Fruit fly (Drosophila melanogaster) whole organism, adult: Measurements from ENCODE around the gene CG2617.

Experiments used
- CG11617 ChIP-seq: fragments of 200-800 bp; sonication (Bioruptor generic); optimal IDR thresholded peaks from 2 replicates; lab custom pipeline; 2017; ENCODE audit warnings: mild to moderate bottlenecking, missing biosample characterization, missing genetic modification reagents, missing genetic modification characterization
- CG12768 ChIP-seq: fragments of 200-800 bp; sonication (Bioruptor generic); optimal IDR thresholded peaks from 2 replicates; lab custom pipeline; 2017; ENCODE audit warnings: missing biosample characterization, missing genetic modification characterization, mild to moderate bottlenecking, moderate library complexity, missing genetic modification reagents
- CG14711 ChIP-seq: fragments of 200-800 bp; sonication (Bioruptor generic); optimal IDR thresholded peaks from 2 replicates; lab custom pipeline; 2018; ENCODE audit warnings: missing biosample characterization, mild to moderate bottlenecking, missing genetic modification characterization, moderate library complexity
- CG1620 ChIP-seq: fragments of 200-800 bp; sonication (Bioruptor generic); optimal IDR thresholded peaks from 2 replicates; lab custom pipeline; 2016; ENCODE audit warnings: missing biosample characterization, missing genetic modification characterization
- CG5204 ChIP-seq: fragments of 200-800 bp; sonication (Bioruptor generic); optimal IDR thresholded peaks from 2 replicates; lab custom pipeline; 2016; ENCODE audit warnings: missing biosample characterization, missing genetic modification characterization
- CG7045 ChIP-seq: fragments of 200-800 bp; sonication (Bioruptor generic); optimal IDR thresholded peaks from 2 replicates; lab custom pipeline; 2017; ENCODE audit warnings: missing biosample characterization, mild to moderate bottlenecking, missing genetic modification characterization
- Clk ChIP-seq: fragments of 200-800 bp; sonication (Bioruptor generic); optimal IDR thresholded peaks from 2 replicates; lab custom pipeline; 2017; ENCODE audit warnings: missing biosample characterization, missing genetic modification characterization
- Crg-1 ChIP-seq: fragments of 200-800 bp; sonication (Bioruptor generic); optimal IDR thresholded peaks from 2 replicates; lab custom pipeline; 2016; ENCODE audit warnings: missing biosample characterization, missing genetic modification characterization
- Mnt ChIP-seq: fragments of 200-800 bp; sonication (Bioruptor generic); optimal IDR thresholded peaks from 2 replicates; lab custom pipeline; 2016; ENCODE audit warnings: missing biosample characterization, mild to moderate bottlenecking, missing genetic modification characterization
- cic ChIP-seq: fragments of 200-800 bp; sonication (Bioruptor generic); optimal IDR thresholded peaks from 2 replicates; lab custom pipeline; 2017; ENCODE audit warnings: missing biosample characterization, mild to moderate bottlenecking, missing genetic modification characterization, moderate library complexity
- cnc ChIP-seq, 2 experiments: fragments of >200 bp; optimal IDR thresholded peaks; 2 replicates each; lab custom pipeline; 2017
- kay ChIP-seq: fragments of 200-800 bp; sonication (Bioruptor generic); peaks from one replicate; lab custom pipeline; 2016; ENCODE audit warnings: missing biosample characterization, missing genetic modification characterization, borderline replicate concordance
- ovo ChIP-seq: fragments of 200-800 bp; sonication (Bioruptor generic); optimal IDR thresholded peaks from 2 replicates; lab custom pipeline; 2016; ENCODE audit warnings: missing biosample characterization, missing genetic modification characterization
- tj ChIP-seq: fragments of 200-800 bp; sonication (Bioruptor generic); optimal IDR thresholded peaks from 3 replicates; lab custom pipeline; 2017; ENCODE audit warnings: missing biosample characterization, mild to moderate bottlenecking, missing genetic modification characterization, moderate library complexity

- no peak for TF ChIP-seq Mnt (GFP tag; lab: Kevin White, UChicago)
- no peak for TF ChIP-seq CG12768 (GFP tag; lab: Kevin White, UChicago)
- TF ChIP-seq CG7045 (GFP tag; lab: Kevin White, UChicago) = no peak
- no peak for TF ChIP-seq Crg-1 (GFP tag; lab: Kevin White, UChicago)
- TF ChIP-seq CG5204 (GFP tag; lab: Kevin White, UChicago) = no peak
- TF ChIP-seq Clk (GFP tag; lab: Kevin White, UChicago) = no peak
- peak; percentile 24 for TF ChIP-seq CG11617 (GFP tag; lab: Kevin White, UChicago)
- TF ChIP-seq cnc (optimal IDR thresholded peaks at IDR 0.05; lab: Kevin White, UChicago) = no peak
- no peak for TF ChIP-seq tj
- no peak for TF ChIP-seq cic (GFP tag; lab: Kevin White, UChicago)
- no peak for TF ChIP-seq CG14711 (tag; lab: Kevin White, UChicago)
- TF ChIP-seq CG1620 (GFP tag; lab: Kevin White, UChicago) = no peak
- TF ChIP-seq ovo = no peak
- TF ChIP-seq kay (GFP tag; lab: Kevin White, UChicago) = no peak
Observed at dm6 chr2L:20682136-20682733, at the start of gene CG2617.
